Fruit fly (Drosophila melanogaster) whole organism, embryonic: Measurements from ENCODE around the gene CG9483.

Source experiments
- Abd-B ChIP-seq: fragments of 200-800 bp; sonication (Bioruptor generic); optimal IDR thresholded peaks from 2 replicates; lab custom pipeline; 2018; ENCODE audit warnings: missing biosample characterization, mild to moderate bottlenecking, missing genetic modification characterization, moderate library complexity
- Aef1 ChIP-seq: fragments of 200-800 bp; sonication (Bioruptor generic); IDR thresholded peaks from 3 replicates; pipeline ENCODE4 v1.3.6; 2022; ENCODE audit warnings: missing biosample characterization, missing genetic modification characterization
- CG10979 ChIP-seq: fragments of 200-800 bp; sonication (Bioruptor generic); optimal IDR thresholded peaks from 2 replicates; lab custom pipeline; 2018; ENCODE audit warnings: missing biosample characterization, mild to moderate bottlenecking, missing genetic modification characterization, moderate library complexity
- CG12104 ChIP-seq: fragments of 200-800 bp; sonication (Bioruptor generic); optimal IDR thresholded peaks from 3 replicates; lab custom pipeline; 2016; ENCODE audit warnings: missing biosample characterization, missing genetic modification characterization
- CG12769 ChIP-seq: fragments of 200-800 bp; sonication (Bioruptor generic); optimal IDR thresholded peaks from 2 replicates; lab custom pipeline; 2019; ENCODE audit warnings: missing biosample characterization, mild to moderate bottlenecking, missing genetic modification characterization, moderate library complexity
- CG14965 ChIP-seq: fragments of 200-800 bp; sonication (Bioruptor generic); optimal IDR thresholded peaks from 2 replicates; lab custom pipeline; 2016; ENCODE audit warnings: missing biosample characterization, missing genetic modification characterization, borderline replicate concordance
- CG15073 ChIP-seq: fragments of 200-800 bp; sonication (Bioruptor generic); optimal IDR thresholded peaks from 2 replicates; lab custom pipeline; 2016; ENCODE audit warnings: missing biosample characterization, missing genetic modification characterization
- CG2678 ChIP-seq: fragments of 200-800 bp; sonication (Bioruptor generic); optimal IDR thresholded peaks from 3 replicates; lab custom pipeline; 2019; ENCODE audit warnings: missing biosample characterization, mild to moderate bottlenecking, missing genetic modification characterization, moderate library complexity
- CG2889 ChIP-seq: fragments of 200-800 bp; sonication (Bioruptor generic); IDR thresholded peaks from 3 replicates; pipeline ENCODE4 v1.3.6; 2022; ENCODE audit warnings: missing biosample characterization, missing genetic modification characterization
- CG30020 ChIP-seq: fragments of 200-800 bp; optimal IDR thresholded peaks from 2 replicates; lab custom pipeline; 2019; ENCODE audit warnings: missing biosample characterization, mild to moderate bottlenecking, missing genetic modification characterization, moderate library complexity
- CG4730 ChIP-seq: fragments of 200-800 bp; sonication (Bioruptor generic); IDR thresholded peaks from 2 replicates; pipeline ENCODE4 v1.3.6; 2022; ENCODE audit warnings: missing biosample characterization, missing genetic modification characterization
- CG6254 ChIP-seq: fragments of 200-800 bp; sonication (Bioruptor generic); optimal IDR thresholded peaks from 3 replicates; lab custom pipeline; 2017; ENCODE audit warnings: mild to moderate bottlenecking, missing biosample characterization, missing genetic modification reagents, missing genetic modification characterization
- CG6689 ChIP-seq: fragments of 200-800 bp; sonication (Bioruptor generic); IDR thresholded peaks from 2 replicates; pipeline ENCODE4 v1.3.6; 2022; ENCODE audit warnings: missing biosample characterization, missing genetic modification characterization
- CG8089 ChIP-seq: fragments of 200-800 bp; sonication (Bioruptor generic); optimal IDR thresholded peaks from 3 replicates; lab custom pipeline; 2016; ENCODE audit warnings: missing biosample characterization, missing genetic modification characterization
- CG8388 ChIP-seq: fragments of 200-800 bp; sonication (Bioruptor generic); optimal IDR thresholded peaks from 2 replicates; lab custom pipeline; 2019; ENCODE audit warnings: missing biosample characterization, mild to moderate bottlenecking, missing genetic modification characterization, moderate library complexity
- CG9215 ChIP-seq: fragments of 200-800 bp; sonication (Bioruptor generic); IDR thresholded peaks from 2 replicates; pipeline ENCODE4 v1.3.6; 2022; ENCODE audit warnings: missing biosample characterization, missing genetic modification characterization
- CG9609 ChIP-seq: fragments of 200-800 bp; sonication (Bioruptor generic); optimal IDR thresholded peaks from 3 replicates; lab custom pipeline; 2016; ENCODE audit warnings: missing biosample characterization, missing genetic modification characterization
- Dbx ChIP-seq: fragments of 200-800 bp; sonication (Bioruptor generic); IDR thresholded peaks from 3 replicates; pipeline ENCODE4 v1.3.6; 2022; ENCODE audit warnings: missing biosample characterization, missing genetic modification characterization
- Dip2 ChIP-seq: fragments of 200-800 bp; sonication (Bioruptor generic); IDR thresholded peaks from 2 replicates; pipeline ENCODE4 v1.3.6; 2022; ENCODE audit warnings: missing biosample characterization, missing genetic modification characterization
- E2f1 ChIP-seq: fragments of 200-800 bp; sonication (Bioruptor generic); IDR thresholded peaks from 2 replicates; pipeline ENCODE4 v1.3.6; 2022; ENCODE audit warnings: missing biosample characterization, missing genetic modification characterization
- HLHmδ ChIP-seq: fragments of 200-800 bp; sonication (Bioruptor generic); optimal IDR thresholded peaks from 2 replicates; lab custom pipeline; 2018; ENCODE audit warnings: missing biosample characterization, mild to moderate bottlenecking, missing genetic modification characterization, moderate library complexity
- Hmr ChIP-seq: fragments of 200-800 bp; sonication (Bioruptor generic); optimal IDR thresholded peaks from 3 replicates; lab custom pipeline; 2017; ENCODE audit warnings: mild to moderate bottlenecking, missing biosample characterization, missing genetic modification reagents, missing genetic modification characterization
- Hmx ChIP-seq: fragments of 200-800 bp; sonication (Bioruptor generic); optimal IDR thresholded peaks from 2 replicates; lab custom pipeline; 2016; ENCODE audit warnings: missing biosample characterization, missing genetic modification characterization
- NfI ChIP-seq: fragments of 200-800 bp; sonication (Bioruptor generic); optimal IDR thresholded peaks from 3 replicates; lab custom pipeline; 2018; ENCODE audit warnings: missing biosample characterization, mild to moderate bottlenecking, missing genetic modification characterization, moderate library complexity
- Scr ChIP-seq: fragments of 200-800 bp; sonication (Bioruptor generic); IDR thresholded peaks from 2 replicates; pipeline ENCODE4 v1.3.6; 2022; ENCODE audit warnings: missing biosample characterization, missing genetic modification characterization; ENCODE audit not compliant: partially characterized antibody
- Six4 ChIP-seq: fragments of 200-800 bp; sonication (Bioruptor generic); optimal IDR thresholded peaks from 2 replicates; lab custom pipeline; 2016; ENCODE audit warnings: missing biosample characterization, missing genetic modification characterization
- Usf ChIP-seq: fragments of 200-800 bp; sonication (Bioruptor generic); optimal IDR thresholded peaks from 2 replicates; lab custom pipeline; 2017; ENCODE audit warnings: missing genotype, missing biosample characterization, missing genetic modification characterization
- amos ChIP-seq: fragments of 200-800 bp; sonication (Bioruptor generic); IDR thresholded peaks from 2 replicates; pipeline ENCODE4 v1.3.6; 2022; ENCODE audit warnings: missing biosample characterization, missing genetic modification characterization; ENCODE audit not compliant: partially characterized antibody
- aop ChIP-seq: fragments of 200-800 bp; sonication (Bioruptor generic); IDR thresholded peaks from 2 replicates; pipeline ENCODE4 v1.3.6; 2022; ENCODE audit warnings: missing biosample characterization, missing genetic modification characterization
- bsh ChIP-seq, 2 experiments: fragments of 200-800 bp; sonication (Bioruptor generic); optimal IDR thresholded peaks; 2 replicates each; lab custom pipeline; 2017 to 2018; ENCODE audit warnings: mild to moderate bottlenecking in 2 of 2, missing biosample characterization in 2 of 2, missing genetic modification characterization in 2 of 2, moderate library complexity in 1 of 2
- chinmo ChIP-seq: fragments of 200-800 bp; sonication (Bioruptor generic); IDR thresholded peaks from 4 replicates; pipeline ENCODE4 v1.3.6; 2022; ENCODE audit warnings: missing biosample characterization, missing genetic modification characterization; ENCODE audit not compliant: partially characterized antibody
- croc ChIP-seq: fragments of 200-800 bp; sonication (Bioruptor generic); conservative IDR thresholded peaks from 3 replicates; pipeline ENCODE4 v1.3.6; 2022; ENCODE audit warnings: missing biosample characterization, missing genetic modification characterization
- cwo ChIP-seq: fragments of 200-800 bp; sonication (Bioruptor generic); optimal IDR thresholded peaks from 3 replicates; lab custom pipeline; 2017; ENCODE audit warnings: missing biosample characterization, missing genetic modification characterization, mild to moderate bottlenecking, moderate library complexity, missing genetic modification reagents
- danr ChIP-seq: fragments of 200-800 bp; sonication (Bioruptor generic); IDR thresholded peaks from 2 replicates; pipeline ENCODE4 v1.3.6; 2022; ENCODE audit warnings: missing biosample characterization, missing genetic modification characterization
- dimm ChIP-seq: fragments of 200-800 bp; sonication (Bioruptor generic); IDR thresholded peaks from 2 replicates; pipeline ENCODE4 v1.3.6; 2022; ENCODE audit warnings: missing biosample characterization, missing genetic modification characterization
- exex ChIP-seq: fragments of 200-800 bp; sonication (Bioruptor generic); optimal IDR thresholded peaks from 4 replicates; lab custom pipeline; 2018; ENCODE audit warnings: missing biosample characterization, mild to moderate bottlenecking, missing genetic modification characterization, moderate library complexity
- ftz-f1 ChIP-seq: fragments of 200-800 bp; sonication (Bioruptor generic); optimal IDR thresholded peaks from 2 replicates; lab custom pipeline; 2016; ENCODE audit warnings: missing biosample characterization, missing genetic modification characterization
- gcm ChIP-seq: fragments of 200-800 bp; sonication (Bioruptor generic); optimal IDR thresholded peaks from 2 replicates; lab custom pipeline; 2019; ENCODE audit warnings: missing biosample characterization, mild to moderate bottlenecking, missing genetic modification characterization, moderate library complexity
- gsb-n ChIP-seq: fragments of 200-800 bp; sonication (Bioruptor generic); optimal IDR thresholded peaks from 3 replicates; lab custom pipeline; 2018; ENCODE audit warnings: missing biosample characterization, mild to moderate bottlenecking, missing genetic modification characterization
- jigr1 ChIP-seq: fragments of 200-800 bp; sonication (Bioruptor generic); IDR thresholded peaks from 3 replicates; pipeline ENCODE4 v1.3.6; 2022; ENCODE audit warnings: missing biosample characterization, missing genetic modification characterization
- knrl ChIP-seq: fragments of 200-800 bp; sonication (Bioruptor generic); IDR thresholded peaks from 3 replicates; pipeline ENCODE4 v1.3.6; 2022; ENCODE audit warnings: missing biosample characterization, missing genetic modification characterization; ENCODE audit not compliant: partially characterized antibody
- lbe ChIP-seq: fragments of 200-800 bp; sonication (Bioruptor generic); optimal IDR thresholded peaks from 2 replicates; lab custom pipeline; 2016; ENCODE audit warnings: missing biosample characterization, mild to moderate bottlenecking, missing genetic modification characterization
- mirr ChIP-seq: fragments of 200-800 bp; sonication (Bioruptor generic); optimal IDR thresholded peaks from 3 replicates; lab custom pipeline; 2018; ENCODE audit warnings: missing biosample characterization, mild to moderate bottlenecking, missing genetic modification characterization
- nom ChIP-seq: fragments of 200-800 bp; sonication (Bioruptor generic); optimal IDR thresholded peaks from 2 replicates; lab custom pipeline; 2017; ENCODE audit warnings: missing biosample characterization, missing genetic modification characterization, mild to moderate bottlenecking, moderate library complexity, missing genetic modification reagents
- tll ChIP-seq, 2 experiments: fragments of 200-800 bp in 1 of 2; fragments of >200 bp in 1 of 2; sonication (Bioruptor generic) in 1 of 2; optimal IDR thresholded peaks; 2 replicates each; lab custom pipeline; 2017 to 2019; ENCODE audit warnings: missing biosample characterization in 2 of 2, missing genetic modification characterization in 2 of 2, mild to moderate bottlenecking in 1 of 2, moderate library complexity in 1 of 2
- tna ChIP-seq: fragments of 200-800 bp; sonication (Bioruptor generic); IDR thresholded peaks from 2 replicates; pipeline ENCODE4 v1.3.6; 2022; ENCODE audit warnings: missing biosample characterization, missing genetic modification characterization; ENCODE audit not compliant: partially characterized antibody
- vnd ChIP-seq: fragments of 200-800 bp; sonication (Bioruptor generic); IDR thresholded peaks from 3 replicates; pipeline ENCODE4 v1.3.6; 2022; ENCODE audit warnings: missing biosample characterization, missing genetic modification characterization; ENCODE audit not compliant: partially characterized antibody
- vvl ChIP-seq: fragments of 200-800 bp; sonication (Bioruptor generic); IDR thresholded peaks from 2 replicates; pipeline ENCODE4 v1.3.6; 2022; ENCODE audit warnings: missing biosample characterization, missing genetic modification characterization

CG9483 gene

dm6 chr2L:8852235-8852634 is 14.3 kb upstream of the CG9483 start (continued):
- TF ChIP-seq Hmr (GFP tag; lab: Kevin White, UChicago) (peak; percentile 41), CG30020 (tag; lab: Kevin White, UChicago) (peak; percentile 3), Dbx (GFP tag; lab: Robert Waterston, UW) (no peak), CG2678 (tag; lab: Kevin White, UChicago) (peak; percentile 66), croc (peak; percentile 49; the same call in 2 of the 3 replicates), knrl (GFP tag; lab: Robert Waterston, UW) (no peak), vnd (GFP tag; lab: Robert Waterston, UW) (no peak), CG14965 (GFP tag; lab: Kevin White, UChicago) (no peak), Six4 (GFP tag; lab: Kevin White, UChicago) (peak; percentile 69), Scr (GFP tag; lab: Robert Waterston, UW) (no peak), dimm (GFP tag; lab: Robert Waterston, UW) (no peak), exex (tag; lab: Kevin White, UChicago) (peak; percentile 12), ftz-f1 (GFP tag; lab: Kevin White, UChicago) (no peak), CG10979 (tag; lab: Kevin White, UChicago) (peak; percentile 44), E2f1 (no peak), danr (no peak), NfI (GFP tag; lab: Kevin White, UChicago) (no peak), bsh (GFP tag; optimal IDR thresholded peaks at IDR 0.05; lab: Kevin White, UChicago) (peak in 1 of 2 experiments; percentile 68), tna (no peak), CG12769 (tag; lab: Kevin White, UChicago) (no peak), mirr (peak; percentile 1), aop (GFP tag; lab: Robert Waterston, UW) (no peak), Usf (peak; percentile 29)

dm6 chr2L:8855482-8855881 is 11.1 kb upstream of the CG9483 start:
- TF ChIP-seq nom (GFP tag; lab: Kevin White, UChicago), result peak; percentile 5
- no peak for TF ChIP-seq Hmx (GFP tag; lab: Kevin White, UChicago)
- TF ChIP-seq CG9215, result no peak
- peak; percentile 36 for TF ChIP-seq lbe (GFP tag; lab: Kevin White, UChicago)
- no peak for TF ChIP-seq CG6689
- no peak for TF ChIP-seq CG4730 (GFP tag; lab: Robert Waterston, UW)

dm6 chr2L:8857752-8858151 is 8.8 kb upstream of the CG9483 start:
- TF ChIP-seq Aef1 (GFP tag; lab: Robert Waterston, UW), result no peak
- TF ChIP-seq Six4 (GFP tag; lab: Kevin White, UChicago), result no peak
- 0 out of 2 replicates have a peak, but pooled peaks have one; percentile 62 for TF ChIP-seq vvl
- no peak for TF ChIP-seq Abd-B (GFP tag; lab: Kevin White, UChicago)
- TF ChIP-seq gcm (GFP tag; lab: Kevin White, UChicago), result peak; percentile 28
- TF ChIP-seq HLHmδ (GFP tag; lab: Kevin White, UChicago), result peak; percentile 25
- TF ChIP-seq cwo (GFP tag; lab: Kevin White, UChicago), result peak; percentile 59
- no peak for TF ChIP-seq CG14965 (GFP tag; lab: Kevin White, UChicago)
- no peak for TF ChIP-seq CG8388
- no peak for TF ChIP-seq CG6254 (GFP tag; lab: Kevin White, UChicago)
- TF ChIP-seq CG8089, result no peak
- 0 out of 2 replicates have a peak, but pooled peaks have one; percentile 14 for TF ChIP-seq amos
- TF ChIP-seq Dip2, result no peak
- TF ChIP-seq tll (GFP tag; optimal IDR thresholded peaks at IDR 0.05; lab: Kevin White, UChicago), result no peak
- no peak for TF ChIP-seq CG4730 (GFP tag; lab: Robert Waterston, UW)
- TF ChIP-seq chinmo (GFP tag; lab: Robert Waterston, UW), result 0 out of 4 replicates have a peak, but pooled peaks have one; percentile 14
- no peak for TF ChIP-seq CG9609 (GFP tag; lab: Kevin White, UChicago)
- no peak for TF ChIP-seq CG2889 (GFP tag; lab: Robert Waterston, UW)
- no peak for TF ChIP-seq CG12104 (GFP tag; lab: Kevin White, UChicago)
- no peak for TF ChIP-seq CG15073
- TF ChIP-seq jigr1 (GFP tag; lab: Robert Waterston, UW), result no peak
- peak; percentile 21 for TF ChIP-seq gsb-n (tag; lab: Kevin White, UChicago)
